Worm (Caenorhabditis elegans): Measurements from ENCODE around the gene F53F4.12.

The F53F4.12 gene

DNA sequence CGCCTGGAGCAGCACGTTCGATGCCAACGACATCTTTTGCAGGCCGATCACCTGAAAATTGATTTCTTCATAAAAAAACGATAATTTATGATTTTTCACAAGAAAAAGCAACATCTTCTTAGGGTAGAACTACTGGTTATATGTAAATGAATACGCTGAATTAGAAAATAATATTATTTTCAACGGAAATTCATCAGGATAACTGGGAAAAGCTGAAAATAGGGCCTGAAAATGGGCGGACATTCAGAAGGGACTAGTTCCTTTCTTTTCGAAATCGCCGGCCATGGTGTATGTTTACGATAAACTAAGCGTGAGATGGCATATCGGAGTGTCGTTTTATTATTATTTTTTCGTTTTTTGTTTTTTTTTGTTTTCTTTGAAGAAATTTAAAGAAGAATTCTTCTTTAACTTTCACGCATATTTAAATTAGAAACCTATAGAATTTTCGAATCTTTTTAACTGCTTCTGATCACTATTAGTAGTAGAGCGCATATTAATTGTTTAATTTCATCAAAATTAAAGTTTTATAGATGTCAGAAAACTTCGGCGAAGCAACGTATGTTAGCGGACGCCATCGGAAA, at the start of gene F53F4.12, which contains the start of gene nduv-2:
TSS of gene F53F4.12 (plus strand) at position 531 of the 581 bp plus-strand sequence.
TSS of gene nduv-2 (minus strand) at position 51 of the 581 bp plus-strand sequence.
- peak; percentile 45 for TF ChIP-seq snu-23 (GFP tag; optimal IDR thresholded peaks at IDR 0.05)
- peak; percentile 7 to 71 (median 59) for TF ChIP-seq dpl-1 (GFP tag; optimal IDR thresholded peaks at IDR 0.05)
- TF ChIP-seq ceh-8 (GFP tag; optimal IDR thresholded peaks at IDR 0.05) = no peak
- TF ChIP-seq C16A3.4 (tag; optimal IDR thresholded peaks at IDR 0.05) = peak; percentile 20
- TF ChIP-seq xbp-1 (tag; optimal IDR thresholded peaks at IDR 0.05) = no peak
- peak in 1 of 3 experiments; percentile 51 for TF ChIP-seq ceh-82 (tag; optimal IDR thresholded peaks at IDR 0.05)
- TF ChIP-seq lir-3 (tag; optimal IDR thresholded peaks at IDR 0.05; ENCODE audit: poor library complexity) = peak; percentile 13
- peak; percentile 19 for TF ChIP-seq tbx-2 (tag; optimal IDR thresholded peaks at IDR 0.05)
- peak; percentile 47 to 49 for TF ChIP-seq efl-1 (optimal IDR thresholded peaks at IDR 0.05)
- peak; percentile 30 to 95 for TF ChIP-seq efl-1 (GFP tag; optimal IDR thresholded peaks at IDR 0.05 in 1 of 2)
- peak; percentile 16 for TF ChIP-seq nhr-71 (tag; optimal IDR thresholded peaks at IDR 0.05)
- TF ChIP-seq lin-15B (tag; optimal IDR thresholded peaks at IDR 0.05) = peak; percentile 48
- TF ChIP-seq lsy-2 (tag; optimal IDR thresholded peaks at IDR 0.05) = peak in 1 of 2 experiments; percentile 66
- peak; percentile 1 for TF ChIP-seq nhr-47 (tag; optimal IDR thresholded peaks at IDR 0.05)
- TF ChIP-seq rnt-1 (tag; optimal IDR thresholded peaks at IDR 0.05) = peak; percentile 67
- peak; percentile 10 for TF ChIP-seq skn-1 (tag; optimal IDR thresholded peaks at IDR 0.05)
- peak; percentile 47 for TF ChIP-seq blmp-1 (tag; optimal IDR thresholded peaks at IDR 0.05)
- TF ChIP-seq fkh-8 (tag; optimal IDR thresholded peaks at IDR 0.05) = no peak
- TF ChIP-seq lin-35 (GFP tag; optimal IDR thresholded peaks at IDR 0.05) = peak; percentile 31 to 45
- TF ChIP-seq ama-1 (optimal IDR thresholded peaks at IDR 0.05) = no peak
- TF ChIP-seq nhr-12 (tag; optimal IDR thresholded peaks at IDR 0.05) = no peak
- TF ChIP-seq hlh-4 (tag; optimal IDR thresholded peaks at IDR 0.05) = no peak

DNA sequence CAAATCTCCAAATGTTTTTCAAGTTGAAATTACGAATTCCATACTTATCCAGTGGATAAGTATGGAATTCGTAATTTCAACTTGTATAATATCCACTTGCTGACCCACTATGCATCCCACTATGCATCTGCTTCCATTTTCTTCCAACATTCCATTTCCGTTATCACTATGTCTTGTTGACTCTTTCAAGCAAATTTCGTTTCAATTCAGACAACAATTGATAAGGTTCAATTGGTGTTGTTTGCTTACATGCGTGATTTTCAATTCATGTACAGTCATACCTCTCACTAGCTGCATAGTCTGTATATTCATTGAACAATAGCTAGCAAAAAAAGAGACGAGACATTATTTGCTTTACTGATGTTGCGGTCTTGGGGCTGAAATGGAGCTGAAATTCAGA, 49.0 kb upstream of the F53F4.12 start:
- TF ChIP-seq Y116A8C.19 (tag; optimal IDR thresholded peaks at IDR 0.05; ENCODE audit: borderline replicate concordance) (no peak), nhr-76 (tag; optimal IDR thresholded peaks at IDR 0.05) (no peak), aha-1 (tag; optimal IDR thresholded peaks at IDR 0.05) (no peak), efl-1 (optimal IDR thresholded peaks at IDR 0.05) (no peak), efl-1 (GFP tag; optimal IDR thresholded peaks at IDR 0.05 in 1 of 2) (no peak), fkh-4 (tag; optimal IDR thresholded peaks at IDR 0.05; ENCODE audit: borderline replicate concordance) (no peak), lsy-2 (tag; optimal IDR thresholded peaks at IDR 0.05) (no peak), nhr-71 (tag; optimal IDR thresholded peaks at IDR 0.05) (no peak), ceh-90 (tag; optimal IDR thresholded peaks at IDR 0.05) (no peak), mdl-1 (tag; optimal IDR thresholded peaks at IDR 0.05) (no peak), pqm-1 (tag; optimal IDR thresholded peaks at IDR 0.05) (peak; percentile 66), unc-98 (GFP tag; IDR thresholded peaks at IDR 0.05) (no peak), efl-3 (GFP tag; optimal IDR thresholded peaks at IDR 0.05) (no peak), pag-3 (tag; optimal IDR thresholded peaks at IDR 0.05; ENCODE audit: borderline replicate concordance, insufficient read depth) (no peak), jun-1 (tag; optimal IDR thresholded peaks at IDR 0.05) (peak; percentile 3), lin-35 (GFP tag; optimal IDR thresholded peaks at IDR 0.05) (peak in 1 of 2 experiments; percentile 43), elt-2 (tag; optimal IDR thresholded peaks at IDR 0.05) (peak; percentile 62), ets-5 (GFP tag; IDR thresholded peaks at IDR 0.05) (no peak), sox-4 (tag; optimal IDR thresholded peaks at IDR 0.05) (no peak), unc-62 (GFP tag; optimal IDR thresholded peaks at IDR 0.05) (no peak), egl-13 (tag; optimal IDR thresholded peaks at IDR 0.05) (no peak), tlp-1 (tag; optimal IDR thresholded peaks at IDR 0.05) (no peak)

DNA sequence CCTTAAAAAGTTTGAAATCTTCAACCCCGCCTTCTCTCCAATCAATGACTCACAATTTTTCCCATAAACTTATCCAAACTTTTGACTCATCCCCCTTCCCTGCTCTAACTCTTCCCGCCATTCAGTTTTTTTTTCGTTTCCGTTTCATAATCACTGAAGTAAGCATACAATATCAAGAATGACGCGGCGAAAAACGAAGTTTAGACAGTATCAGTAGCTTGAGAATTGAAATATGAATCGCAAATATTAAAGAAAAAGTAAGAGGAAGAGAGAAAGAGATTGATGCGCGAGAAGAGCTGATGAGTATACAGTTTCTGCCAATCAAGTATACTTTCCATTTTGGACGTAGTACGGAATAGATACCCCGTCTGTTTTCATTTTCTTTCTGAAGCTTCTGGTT, 48.4 kb upstream of the F53F4.12 start:
- no peak for TF ChIP-seq ztf-11 (tag; optimal IDR thresholded peaks at IDR 0.05)
- no peak for TF ChIP-seq aly-2 (tag; optimal IDR thresholded peaks at IDR 0.05)
- no peak for TF ChIP-seq tbx-2 (tag; optimal IDR thresholded peaks at IDR 0.05)
- TF ChIP-seq fos-1 (tag; optimal IDR thresholded peaks at IDR 0.05) = no peak
- no peak for TF ChIP-seq fkh-8 (tag; optimal IDR thresholded peaks at IDR 0.05)
- no peak for TF ChIP-seq unc-62 (GFP tag; optimal IDR thresholded peaks at IDR 0.05)
- no peak for TF ChIP-seq sptf-1 (tag; optimal IDR thresholded peaks at IDR 0.05)

Measured in whole organism, L1 larva.